Fruit fly (Drosophila melanogaster) whole organism, prepupa: Measurements from ENCODE around the gene Fas3.

Source experiments
- Blimp-1 ChIP-seq: fragments of 200-800 bp; sonication (Bioruptor generic); optimal IDR thresholded peaks from 3 replicates; lab custom pipeline; 2017; ENCODE audit warnings: missing biosample characterization, missing genetic modification characterization, mild to moderate bottlenecking, moderate library complexity, missing genetic modification reagents
- CG10669 ChIP-seq: fragments of 200-800 bp; sonication (Bioruptor generic); optimal IDR thresholded peaks from 3 replicates; lab custom pipeline; 2018; ENCODE audit warnings: missing biosample characterization, mild to moderate bottlenecking, missing genetic modification characterization, moderate library complexity
- CG11294 ChIP-seq: fragments of 200-800 bp; sonication (Bioruptor generic); IDR thresholded peaks from 2 replicates; pipeline ENCODE4 v1.3.6; 2022; ENCODE audit warnings: missing biosample characterization, missing genetic modification characterization
- CG11762 ChIP-seq: fragments of 200-800 bp; sonication (Bioruptor generic); optimal IDR thresholded peaks from 3 replicates; lab custom pipeline; 2016; ENCODE audit warnings: missing biosample characterization, missing genetic modification characterization; ENCODE audit not compliant: insufficient read depth
- CG11902 ChIP-seq: fragments of 200-800 bp; sonication (Bioruptor generic); optimal IDR thresholded peaks from 3 replicates; lab custom pipeline; 2016; ENCODE audit warnings: missing biosample characterization, missing genetic modification characterization
- CG15336 ChIP-seq: fragments of 200-800 bp; sonication (Bioruptor generic); IDR thresholded peaks from 2 replicates; pipeline ENCODE4 v1.3.6; 2022; ENCODE audit warnings: missing biosample characterization, missing genetic modification characterization
- CG16779 ChIP-seq: fragments of 200-800 bp; sonication (Bioruptor generic); optimal IDR thresholded peaks from 3 replicates; lab custom pipeline; 2017; ENCODE audit warnings: missing biosample characterization, mild to moderate bottlenecking, missing genetic modification characterization
- CG3032 ChIP-seq: fragments of 200-800 bp; optimal IDR thresholded peaks from 2 replicates; lab custom pipeline; 2019; ENCODE audit warnings: missing biosample characterization, mild to moderate bottlenecking, missing genetic modification characterization, moderate library complexity
- CG31627 ChIP-seq: fragments of 200-800 bp; sonication (Bioruptor generic); optimal IDR thresholded peaks from 3 replicates; lab custom pipeline; 2016; ENCODE audit warnings: missing biosample characterization, missing genetic modification characterization
- CG32006 ChIP-seq: fragments of 200-800 bp; sonication (Bioruptor generic); optimal IDR thresholded peaks from 3 replicates; lab custom pipeline; 2017; ENCODE audit warnings: missing biosample characterization, mild to moderate bottlenecking, missing genetic modification characterization
- CG34406 ChIP-seq: fragments of 200-800 bp; sonication (Bioruptor generic); optimal IDR thresholded peaks from 3 replicates; lab custom pipeline; 2016; ENCODE audit warnings: missing biosample characterization, missing genetic modification characterization
- CG3919 ChIP-seq: fragments of 200-800 bp; sonication (Bioruptor generic); optimal IDR thresholded peaks from 3 replicates; lab custom pipeline; 2016; ENCODE audit warnings: missing biosample characterization, missing genetic modification characterization
- CG4318 ChIP-seq: fragments of 200-800 bp; sonication (Bioruptor generic); optimal IDR thresholded peaks from 3 replicates; lab custom pipeline; 2017; ENCODE audit warnings: missing biosample characterization, mild to moderate bottlenecking, missing genetic modification characterization
- CG6163 ChIP-seq: fragments of 200-800 bp; sonication (Bioruptor generic); IDR thresholded peaks from 3 replicates; pipeline ENCODE4 v1.3.6; 2022; ENCODE audit warnings: missing biosample characterization, missing genetic modification characterization
- CG6276 ChIP-seq: fragments of 200-800 bp; sonication (Bioruptor generic); optimal IDR thresholded peaks from 2 replicates; lab custom pipeline; 2017; ENCODE audit warnings: missing biosample characterization, mild to moderate bottlenecking, missing genetic modification characterization
- CG6792 ChIP-seq: fragments of 200-800 bp; sonication (Bioruptor generic); optimal IDR thresholded peaks from 3 replicates; lab custom pipeline; 2016; ENCODE audit warnings: missing biosample characterization, missing genetic modification characterization
- CG6808 ChIP-seq: fragments of 200-800 bp; sonication (Bioruptor generic); optimal IDR thresholded peaks from 3 replicates; lab custom pipeline; 2017; ENCODE audit warnings: missing biosample characterization, missing genetic modification characterization, mild to moderate bottlenecking, moderate library complexity, missing genetic modification reagents
- CG7368 ChIP-seq: fragments of 200-800 bp; sonication (Bioruptor generic); optimal IDR thresholded peaks from 3 replicates; lab custom pipeline; 2016; ENCODE audit warnings: missing biosample characterization, missing genetic modification characterization
- CG8119 ChIP-seq: fragments of 200-800 bp; sonication (Bioruptor generic); IDR thresholded peaks from 3 replicates; pipeline ENCODE4 v1.3.6; 2022; ENCODE audit warnings: missing biosample characterization, missing genetic modification characterization
- CG8319 ChIP-seq: fragments of 200-800 bp; sonication (Bioruptor generic); optimal IDR thresholded peaks from 3 replicates; lab custom pipeline; 2016; ENCODE audit warnings: missing biosample characterization, missing genetic modification characterization
- CG8632 ChIP-seq: fragments of 200-800 bp; sonication (Bioruptor generic); optimal IDR thresholded peaks from 3 replicates; lab custom pipeline; 2016; ENCODE audit warnings: missing biosample characterization, missing genetic modification characterization
- CG9139 ChIP-seq: fragments of 200-800 bp; sonication (Bioruptor generic); optimal IDR thresholded peaks from 3 replicates; lab custom pipeline; 2017; ENCODE audit warnings: missing biosample characterization, mild to moderate bottlenecking, missing genetic modification characterization
- Eip75B ChIP-seq: fragments of 200-800 bp; sonication (Bioruptor generic); optimal IDR thresholded peaks from 3 replicates; lab custom pipeline; 2016; ENCODE audit warnings: missing biosample characterization, missing genetic modification characterization
- Eip78C ChIP-seq: fragments of 200-800 bp; sonication (Bioruptor generic); peaks from one replicate; lab custom pipeline; 2016; ENCODE audit warnings: missing biosample characterization, missing genetic modification characterization
- Eip93F ChIP-seq: fragments of 200-800 bp; sonication (Bioruptor generic); optimal IDR thresholded peaks from 2 replicates; lab custom pipeline; 2016; ENCODE audit warnings: missing biosample characterization, mild to moderate bottlenecking, missing genetic modification characterization
- Ets21C ChIP-seq: fragments of 200-800 bp; sonication (Bioruptor generic); optimal IDR thresholded peaks from 3 replicates; lab custom pipeline; 2016; ENCODE audit warnings: missing biosample characterization, missing genetic modification characterization
- Ets96B ChIP-seq: fragments of 200-800 bp; optimal IDR thresholded peaks from 2 replicates; lab custom pipeline; 2019; ENCODE audit warnings: missing biosample characterization, mild to moderate bottlenecking, missing genetic modification characterization, moderate library complexity
- Gug ChIP-seq: fragments of 200-800 bp; sonication (Bioruptor generic); IDR thresholded peaks from 2 replicates; pipeline ENCODE4 v1.3.6; 2022; ENCODE audit warnings: missing biosample characterization, missing genetic modification characterization
- Hr38 ChIP-seq: sonication (Bioruptor generic); optimal IDR thresholded peaks from 2 replicates; lab custom pipeline; 2016; ENCODE audit warnings: missing biosample characterization, missing genetic modification characterization
- Hr39 ChIP-seq: fragments of 200-800 bp; sonication (Bioruptor generic); optimal IDR thresholded peaks from 2 replicates; lab custom pipeline; 2016; ENCODE audit warnings: missing biosample characterization, missing genetic modification characterization
- Hr4 ChIP-seq: fragments of 200-800 bp; sonication (Bioruptor generic); optimal IDR thresholded peaks from 3 replicates; lab custom pipeline; 2016; ENCODE audit warnings: missing biosample characterization, missing genetic modification characterization
- Lpt ChIP-seq: fragments of 200-800 bp; sonication (Bioruptor generic); optimal IDR thresholded peaks from 3 replicates; lab custom pipeline; 2016; ENCODE audit warnings: missing biosample characterization, missing genetic modification characterization
- Met ChIP-seq: fragments of 200-800 bp; sonication (Bioruptor generic); optimal IDR thresholded peaks from 3 replicates; lab custom pipeline; 2016; ENCODE audit warnings: missing biosample characterization, missing genetic modification characterization
- OdsH ChIP-seq: fragments of 200-800 bp; sonication (Bioruptor generic); optimal IDR thresholded peaks from 3 replicates; lab custom pipeline; 2016; ENCODE audit warnings: missing biosample characterization, missing genetic modification characterization
- Smox ChIP-seq: fragments of 200-800 bp; sonication (Bioruptor generic); optimal IDR thresholded peaks from 3 replicates; lab custom pipeline; 2016; ENCODE audit warnings: missing biosample characterization, missing genetic modification characterization
- Sox102F ChIP-seq: fragments of 200-800 bp; sonication (Bioruptor generic); optimal IDR thresholded peaks from 2 replicates; lab custom pipeline; 2016; ENCODE audit warnings: missing biosample characterization, mild to moderate bottlenecking, missing genetic modification characterization
- Sox14 ChIP-seq: fragments of 200-800 bp; sonication (Bioruptor generic); optimal IDR thresholded peaks from 3 replicates; lab custom pipeline; 2016; ENCODE audit warnings: missing biosample characterization, missing genetic modification characterization
- Sox15 ChIP-seq: fragments of 200-800 bp; sonication (Bioruptor generic); optimal IDR thresholded peaks from 3 replicates; lab custom pipeline; 2016; ENCODE audit warnings: missing biosample characterization, missing genetic modification characterization
- achi ChIP-seq: fragments of 200-800 bp; sonication (Bioruptor generic); optimal IDR thresholded peaks from 3 replicates; lab custom pipeline; 2016; ENCODE audit warnings: missing biosample characterization, missing genetic modification characterization
- acj6 ChIP-seq: fragments of 200-800 bp; sonication (Bioruptor generic); optimal IDR thresholded peaks from 3 replicates; lab custom pipeline; 2016; ENCODE audit warnings: missing biosample characterization, missing genetic modification characterization
- dac ChIP-seq: fragments of 200-800 bp; sonication (Bioruptor generic); optimal IDR thresholded peaks from 2 replicates; lab custom pipeline; 2017; ENCODE audit warnings: missing biosample characterization, mild to moderate bottlenecking, missing genetic modification characterization
- dsx ChIP-seq: fragments of 200-800 bp; optimal IDR thresholded peaks from 3 replicates; lab custom pipeline; 2019; ENCODE audit warnings: missing biosample characterization, mild to moderate bottlenecking, missing genetic modification characterization, moderate library complexity; ENCODE audit not compliant: poor library complexity, severe bottlenecking
- eg ChIP-seq: fragments of 200-800 bp; sonication (Bioruptor generic); IDR thresholded peaks from 3 replicates; pipeline ENCODE4 v1.3.6; 2022; ENCODE audit warnings: missing biosample characterization, missing genetic modification characterization
- esn ChIP-seq: fragments of 200-800 bp; sonication (Bioruptor generic); optimal IDR thresholded peaks from 2 replicates; lab custom pipeline; 2016; ENCODE audit warnings: missing biosample characterization, mild to moderate bottlenecking, missing genetic modification characterization, moderate library complexity
- fd59A ChIP-seq: fragments of 200-800 bp; sonication (Bioruptor generic); optimal IDR thresholded peaks from 2 replicates; lab custom pipeline; 2017; ENCODE audit warnings: missing biosample characterization, mild to moderate bottlenecking, missing genetic modification characterization, missing genetic modification reagents
- fd85E ChIP-seq: fragments of 200-800 bp; sonication (Bioruptor generic); optimal IDR thresholded peaks from 3 replicates; lab custom pipeline; 2016; ENCODE audit warnings: missing biosample characterization, missing genetic modification characterization
- lz ChIP-seq: fragments of 200-800 bp; sonication (Bioruptor generic); optimal IDR thresholded peaks from 3 replicates; lab custom pipeline; 2016; ENCODE audit warnings: missing biosample characterization, missing genetic modification characterization
- net ChIP-seq: fragments of 200-800 bp; sonication (Bioruptor generic); optimal IDR thresholded peaks from 3 replicates; lab custom pipeline; 2016; ENCODE audit warnings: missing biosample characterization, missing genetic modification characterization
- pdm3 ChIP-seq: fragments of 200-800 bp; sonication (Bioruptor generic); optimal IDR thresholded peaks from 3 replicates; lab custom pipeline; 2016; ENCODE audit warnings: missing biosample characterization, missing genetic modification characterization
- spab ChIP-seq: fragments of 200-800 bp; sonication (Bioruptor generic); optimal IDR thresholded peaks from 2 replicates; lab custom pipeline; 2017; ENCODE audit warnings: missing biosample characterization, mild to moderate bottlenecking, missing genetic modification characterization, missing genetic modification reagents
- topi ChIP-seq: fragments of 200-800 bp; sonication (Bioruptor generic); optimal IDR thresholded peaks from 3 replicates; lab custom pipeline; 2016; ENCODE audit warnings: missing biosample characterization, missing genetic modification characterization
- vri ChIP-seq: fragments of 200-800 bp; sonication (Bioruptor generic); optimal IDR thresholded peaks from 3 replicates; lab custom pipeline; 2016; ENCODE audit warnings: missing biosample characterization, mild to moderate bottlenecking, missing genetic modification characterization

Fas3 gene

dm6 chr2L:18319577-18320316 lies at the start of gene Fas3:
Fas3 (plus strand) TSS chr2L:18320102.
- no peak for TF ChIP-seq dac (GFP tag; lab: Kevin White, UChicago)
- TF ChIP-seq CG6276 = peak; percentile 5
- no peak for TF ChIP-seq Blimp-1 (GFP tag; lab: Kevin White, UChicago)
- TF ChIP-seq CG6808 (GFP tag; lab: Kevin White, UChicago) = no peak
- TF ChIP-seq Lpt (GFP tag; lab: Kevin White, UChicago) = no peak
- TF ChIP-seq CG10669 = no peak
- no peak for TF ChIP-seq Smox
- TF ChIP-seq CG7368 (GFP tag; lab: Kevin White, UChicago) = no peak
- peak; percentile 77 for TF ChIP-seq Eip78C (GFP tag; lab: Kevin White, UChicago)
- TF ChIP-seq CG6163 = no peak; the same call in 2 of the 3 replicates
- TF ChIP-seq eg = peak; percentile 57; the same call in 2 of the 3 replicates
- no peak for TF ChIP-seq CG4318 (GFP tag; lab: Kevin White, UChicago)
- no peak for TF ChIP-seq Ets96B (tag; lab: Kevin White, UChicago)
- peak; percentile 57 for TF ChIP-seq CG32006 (GFP tag; lab: Kevin White, UChicago)
- TF ChIP-seq Hr38 (GFP tag; lab: Kevin White, UChicago) = no peak
- no peak for TF ChIP-seq CG31627 (GFP tag; lab: Kevin White, UChicago)
- TF ChIP-seq CG8119 (GFP tag; lab: Robert Waterston, UW) = no peak
- no peak for TF ChIP-seq CG15336 (GFP tag; lab: Robert Waterston, UW)
- no peak for TF ChIP-seq CG3032 (tag; lab: Kevin White, UChicago)
- TF ChIP-seq CG8632 (GFP tag; lab: Kevin White, UChicago) = no peak
- no peak for TF ChIP-seq Gug (GFP tag; lab: Robert Waterston, UW)
- TF ChIP-seq CG6792 (GFP tag; lab: Kevin White, UChicago) = no peak
- no peak for TF ChIP-seq Eip75B (GFP tag; lab: Kevin White, UChicago)
- no peak for TF ChIP-seq CG8319 (GFP tag; lab: Kevin White, UChicago)
- peak; percentile 72 for TF ChIP-seq dsx (GFP tag; lab: Kevin White, UChicago)
- TF ChIP-seq Sox15 (GFP tag; lab: Kevin White, UChicago) = no peak
- TF ChIP-seq achi = peak; percentile 8
- no peak for TF ChIP-seq CG11762 (GFP tag; lab: Kevin White, UChicago)
- TF ChIP-seq topi (GFP tag; lab: Kevin White, UChicago) = no peak
- no peak for TF ChIP-seq Ets21C (GFP tag; lab: Kevin White, UChicago)
- no peak for TF ChIP-seq net (GFP tag; lab: Kevin White, UChicago)
- no peak for TF ChIP-seq Sox102F (GFP tag; lab: Kevin White, UChicago)
- TF ChIP-seq CG11294 (GFP tag; lab: Robert Waterston, UW) = peak; percentile 28; the same call in 1 of the 2 replicates
- peak; percentile 74 for TF ChIP-seq vri (GFP tag; lab: Kevin White, UChicago)
- no peak for TF ChIP-seq fd85E (GFP tag; lab: Kevin White, UChicago)
- TF ChIP-seq CG34406 = no peak
- TF ChIP-seq fd59A (GFP tag; lab: Kevin White, UChicago) = no peak
- no peak for TF ChIP-seq pdm3 (GFP tag; lab: Kevin White, UChicago)
- peak; percentile 39 for TF ChIP-seq CG9139 (GFP tag; lab: Kevin White, UChicago)
- no peak for TF ChIP-seq spab (GFP tag; lab: Kevin White, UChicago)
- TF ChIP-seq Met (GFP tag; lab: Kevin White, UChicago) = peak; percentile 25
- TF ChIP-seq CG11902 = no peak
- TF ChIP-seq Eip93F (GFP tag; lab: Kevin White, UChicago) = no peak
- peak; percentile 29 for TF ChIP-seq CG3919
- no peak for TF ChIP-seq Sox14 (GFP tag; lab: Kevin White, UChicago)
- TF ChIP-seq OdsH (GFP tag; lab: Kevin White, UChicago) = peak; percentile 28
- peak; percentile 15 for TF ChIP-seq acj6
- TF ChIP-seq esn = peak; percentile 25
- peak; percentile 19 for TF ChIP-seq CG16779
- TF ChIP-seq Hr39 = no peak
- peak; percentile 38 for TF ChIP-seq lz
- peak; percentile 39 for TF ChIP-seq Hr4 (GFP tag; lab: Kevin White, UChicago)
